Worm (Caenorhabditis elegans): ENCODE data around the gene nhr-216.

DNA sequence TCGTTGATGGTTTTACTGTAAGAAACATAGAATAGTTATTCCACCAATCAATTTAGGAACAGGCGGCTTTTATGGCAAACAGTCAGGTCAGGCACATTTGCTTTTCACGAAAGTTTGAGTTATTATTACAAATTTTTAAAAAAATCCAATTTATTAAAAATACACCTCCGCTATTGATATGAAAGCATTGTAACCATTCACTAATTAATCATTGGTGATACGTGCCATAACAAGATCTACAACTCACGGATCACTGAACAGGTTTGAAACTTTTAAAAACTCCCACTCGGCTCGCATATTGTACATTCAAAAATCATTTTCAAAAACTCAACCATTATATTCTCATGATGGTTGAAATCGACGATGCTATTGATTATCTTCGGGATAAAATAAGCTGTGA, 19.2 kb downstream of the nhr-216 start, which contains the start of gene srg-27:
- TF ChIP-seq skn-1 (tag; optimal IDR thresholded peaks at IDR 0.05) (no peak), lin-15B (tag; optimal IDR thresholded peaks at IDR 0.05) (no peak), ZK337.2 (GFP tag; IDR thresholded peaks at IDR 0.05) (no peak), ceh-82 (tag; optimal IDR thresholded peaks at IDR 0.05) (no peak), F44E2.7 (GFP tag; IDR thresholded peaks at IDR 0.05) (no peak), tra-1 (GFP tag; IDR thresholded peaks at IDR 0.05) (no peak), nhr-237 (tag; optimal IDR thresholded peaks at IDR 0.05) (no peak), dve-1 (tag; optimal IDR thresholded peaks at IDR 0.05; ENCODE audit: insufficient read depth) (no peak), unc-39 (tag; optimal IDR thresholded peaks at IDR 0.05) (no peak), nhr-10 (tag; optimal IDR thresholded peaks at IDR 0.05) (no peak)
